Worm (Caenorhabditis elegans) whole organism, midembryonic: ENCODE results near the gene Y22D7AL.7.

Experiments
- T22C8.4 ChIP-seq: fragments of 200-800 bp; sonication (Bioruptor generic); IDR thresholded peaks from 2 replicates; pipeline ENCODE4 v1.3.6; 2022; ENCODE audit warnings: missing genetic modification characterization, missing compliant biosample characterization
- cog-1 ChIP-seq: sonication (generic microtip); optimal IDR thresholded peaks from 2 replicates; lab custom pipeline; 2016; ENCODE audit warnings: missing genetic modification characterization, missing compliant biosample characterization
- flt-1 ChIP-seq: fragments of 200-800 bp; sonication (Bioruptor generic); IDR thresholded peaks from 2 replicates; pipeline ENCODE4 v1.3.6; 2022; ENCODE audit warnings: missing genetic modification characterization, missing compliant biosample characterization
- klf-2 ChIP-seq: fragments of 200-800 bp; sonication (Bioruptor generic); conservative IDR thresholded peaks from 2 replicates; pipeline ENCODE4 v1.3.6; 2022; ENCODE audit warnings: missing genetic modification reagents, missing genetic modification characterization, missing compliant biosample characterization
- med-1 ChIP-seq: sonication (generic microtip); optimal IDR thresholded peaks from 2 replicates; lab custom pipeline; 2017; ENCODE audit warnings: missing genetic modification characterization, mild to moderate bottlenecking, missing compliant biosample characterization, antibody characterized with exemption, missing genetic modification reagents; ENCODE audit not compliant: insufficient read depth
- ref-1 ChIP-seq: fragments of 200-800 bp; sonication (Bioruptor generic); conservative IDR thresholded peaks from 2 replicates; pipeline ENCODE4 v1.3.6; 2022; ENCODE audit warnings: missing genetic modification reagents, missing genetic modification characterization, missing compliant biosample characterization
- tab-1 ChIP-seq: fragments of 200-800 bp; sonication (Bioruptor generic); IDR thresholded peaks from 2 replicates; pipeline ENCODE4 v1.3.6; 2022; ENCODE audit warnings: missing genetic modification characterization, missing compliant biosample characterization
- ztf-23 ChIP-seq: fragments of 200-800 bp; sonication (Bioruptor generic); IDR thresholded peaks from 2 replicates; pipeline ENCODE4 v1.3.6; 2022; ENCODE audit warnings: missing genetic modification reagents, missing genetic modification characterization, missing compliant biosample characterization
- ztf-29 ChIP-seq: fragments of 200-800 bp; sonication (Bioruptor generic); IDR thresholded peaks from 2 replicates; pipeline ENCODE4 v1.3.6; 2022; ENCODE audit warnings: missing genetic modification reagents, missing genetic modification characterization, missing compliant biosample characterization

Y22D7AL.7 gene

DNA sequence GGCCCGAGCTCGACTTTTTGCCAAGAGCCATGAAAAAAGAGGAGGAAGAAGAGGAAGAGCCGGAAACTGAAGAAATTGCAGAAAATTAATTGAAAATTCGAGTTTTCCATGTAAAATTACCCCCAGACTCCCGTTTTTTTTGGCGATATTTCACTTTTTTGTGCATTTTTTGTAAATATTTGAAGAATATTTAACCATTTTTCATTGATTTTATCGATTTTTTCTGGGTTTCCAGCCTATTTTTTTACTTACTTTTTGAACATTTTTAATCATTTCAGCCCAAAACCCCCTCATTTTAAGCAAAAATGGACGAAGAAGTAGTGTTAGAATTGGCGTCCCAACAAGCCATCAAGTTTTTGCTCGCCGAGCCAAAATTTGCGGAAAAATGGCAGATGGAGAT lies at the start of gene Y22D7AL.7:
Gene Y22D7AL.7, plus strand, starts transcription at position 301 of the 400 bp plus-strand sequence.
- TF ChIP-seq klf-2 = no peak
- TF ChIP-seq ztf-23 = no peak
- no peak for TF ChIP-seq cog-1 (tag; lab: Kevin White, UChicago)
- no peak for TF ChIP-seq flt-1 (GFP tag; lab: Robert Waterston, UW)
- TF ChIP-seq ref-1 (GFP tag; lab: Robert Waterston, UW) = no peak
- TF ChIP-seq ztf-29 (GFP tag; lab: Robert Waterston, UW) = no peak
- no peak for TF ChIP-seq T22C8.4 (GFP tag; lab: Robert Waterston, UW)
- no peak for TF ChIP-seq tab-1 (GFP tag; lab: Robert Waterston, UW)
- no peak for TF ChIP-seq med-1

ce11 chrIII:1528423-1528822 lies 48.1 kb upstream of the Y22D7AL.7 start:
- no peak for TF ChIP-seq med-1
- TF ChIP-seq cog-1 (tag; lab: Kevin White, UChicago) = no peak
- no peak for TF ChIP-seq ztf-23
- no peak for TF ChIP-seq ztf-29 (GFP tag; lab: Robert Waterston, UW)
- no peak for TF ChIP-seq tab-1 (GFP tag; lab: Robert Waterston, UW)
- TF ChIP-seq ref-1 (GFP tag; lab: Robert Waterston, UW) = no peak
- TF ChIP-seq flt-1 (GFP tag; lab: Robert Waterston, UW) = no peak
- no peak for TF ChIP-seq klf-2
- TF ChIP-seq T22C8.4 (GFP tag; lab: Robert Waterston, UW) = no peak

DNA sequence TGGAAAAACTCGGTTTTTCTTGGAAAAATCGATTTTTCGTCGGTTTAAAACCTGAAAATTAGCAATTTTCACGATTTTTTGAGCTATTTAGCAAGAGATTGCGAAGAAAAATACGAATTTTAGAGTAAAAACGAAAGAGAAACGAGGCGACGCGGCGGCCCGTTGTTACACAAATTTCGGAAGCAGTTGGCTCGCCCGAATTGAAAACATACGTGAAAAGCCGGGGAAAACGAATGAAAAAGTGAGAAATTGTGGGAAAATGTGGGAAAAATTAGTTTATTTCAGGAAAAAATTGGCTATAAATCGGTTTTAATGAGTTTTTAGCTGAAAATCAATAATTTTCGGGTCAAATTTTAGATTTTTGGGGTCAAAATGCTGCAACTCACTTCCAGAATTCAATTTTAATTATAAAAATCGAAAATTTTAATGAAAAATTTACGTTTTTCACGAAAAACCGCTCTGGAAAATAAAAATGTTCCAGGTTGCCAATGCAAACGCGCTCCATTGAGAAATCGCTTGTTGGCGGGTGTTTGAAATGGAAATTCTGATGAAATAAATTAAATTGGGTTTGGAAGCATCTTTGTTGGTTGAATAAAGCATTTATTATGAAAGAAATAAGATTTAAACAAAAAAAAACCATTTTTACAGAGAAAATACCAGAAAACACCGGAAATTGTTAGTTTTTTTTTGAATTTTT lies 43.6 kb upstream of the Y22D7AL.7 start, which contains the start of gene snf-6:
Gene snf-6, minus strand, starts transcription at position 51 of the 697 bp plus-strand sequence.
- TF ChIP-seq ztf-23 (no peak), ztf-29 (GFP tag; lab: Robert Waterston, UW) (no peak), cog-1 (tag; lab: Kevin White, UChicago) (no peak), ref-1 (GFP tag; lab: Robert Waterston, UW) (no peak), T22C8.4 (GFP tag; lab: Robert Waterston, UW) (no peak), tab-1 (GFP tag; lab: Robert Waterston, UW) (no peak), klf-2 (no peak), med-1 (no peak), flt-1 (GFP tag; lab: Robert Waterston, UW) (no peak)

DNA sequence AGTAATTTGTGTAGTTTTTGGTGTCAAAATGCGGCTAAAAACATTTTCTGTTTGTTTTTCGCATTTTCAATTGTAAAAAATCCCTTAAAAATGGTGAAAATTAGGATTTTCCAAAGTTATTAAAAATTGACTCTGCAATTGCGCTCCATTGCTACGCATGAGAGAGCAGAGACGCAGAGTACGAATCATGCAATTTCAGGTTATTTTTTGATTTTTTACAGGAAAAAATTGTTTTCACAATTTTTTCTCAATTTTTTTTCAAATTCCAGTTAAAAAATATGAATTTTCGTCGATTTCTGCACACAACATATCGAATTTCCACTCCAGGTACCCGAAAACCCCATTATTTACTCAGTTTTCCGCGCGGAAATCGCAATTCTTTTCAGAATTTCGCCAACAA lies 42.9 kb upstream of the Y22D7AL.7 start, which contains the start of gene mtg-1:
Gene mtg-1, plus strand, starts transcription at position 160 of the 400 bp plus-strand sequence.
- TF ChIP-seq cog-1 (tag; lab: Kevin White, UChicago) (no peak), ztf-29 (GFP tag; lab: Robert Waterston, UW) (no peak), flt-1 (GFP tag; lab: Robert Waterston, UW) (0 out of 2 replicates have a peak, but pooled peaks have one; percentile 30), tab-1 (GFP tag; lab: Robert Waterston, UW) (no peak), ref-1 (GFP tag; lab: Robert Waterston, UW) (no peak), ztf-23 (no peak), klf-2 (no peak)

ce11 chrIII:1534431-1534830 lies 42.1 kb upstream of the Y22D7AL.7 start:
- TF ChIP-seq ztf-23 = no peak
- TF ChIP-seq flt-1 (GFP tag; lab: Robert Waterston, UW) = no peak
- TF ChIP-seq cog-1 (tag; lab: Kevin White, UChicago) = no peak
- no peak for TF ChIP-seq med-1
- TF ChIP-seq klf-2 = no peak
- TF ChIP-seq ref-1 (GFP tag; lab: Robert Waterston, UW) = no peak
- no peak for TF ChIP-seq ztf-29 (GFP tag; lab: Robert Waterston, UW)
- TF ChIP-seq tab-1 (GFP tag; lab: Robert Waterston, UW) = no peak
- TF ChIP-seq T22C8.4 (GFP tag; lab: Robert Waterston, UW) = no peak

DNA sequence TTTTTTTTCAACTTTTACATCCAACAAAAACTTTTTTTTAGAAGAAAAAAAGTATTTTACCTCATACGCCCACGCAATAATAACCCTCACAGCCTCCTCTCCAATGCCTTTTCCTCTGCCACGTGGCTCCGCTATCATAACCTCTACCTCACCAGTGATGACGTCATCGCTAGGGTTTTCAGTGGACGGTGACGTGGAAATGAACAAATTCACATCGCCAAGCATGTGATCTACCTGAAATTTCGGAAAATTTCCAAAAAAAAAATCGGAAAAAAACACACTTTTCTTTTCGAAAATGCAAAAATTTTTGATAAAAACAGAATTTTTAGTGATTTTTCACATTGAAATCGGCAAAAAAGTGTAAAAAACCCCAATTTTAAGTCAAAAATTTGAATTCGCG lies 37.2 kb upstream of the Y22D7AL.7 start:
- no peak for TF ChIP-seq ztf-23
- no peak for TF ChIP-seq ztf-29 (GFP tag; lab: Robert Waterston, UW)
- no peak for TF ChIP-seq klf-2
- TF ChIP-seq med-1 = no peak
- TF ChIP-seq T22C8.4 (GFP tag; lab: Robert Waterston, UW) = no peak
- no peak for TF ChIP-seq cog-1 (tag; lab: Kevin White, UChicago)
- TF ChIP-seq flt-1 (GFP tag; lab: Robert Waterston, UW) = no peak
- TF ChIP-seq ref-1 (GFP tag; lab: Robert Waterston, UW) = no peak
- TF ChIP-seq tab-1 (GFP tag; lab: Robert Waterston, UW) = no peak

DNA sequence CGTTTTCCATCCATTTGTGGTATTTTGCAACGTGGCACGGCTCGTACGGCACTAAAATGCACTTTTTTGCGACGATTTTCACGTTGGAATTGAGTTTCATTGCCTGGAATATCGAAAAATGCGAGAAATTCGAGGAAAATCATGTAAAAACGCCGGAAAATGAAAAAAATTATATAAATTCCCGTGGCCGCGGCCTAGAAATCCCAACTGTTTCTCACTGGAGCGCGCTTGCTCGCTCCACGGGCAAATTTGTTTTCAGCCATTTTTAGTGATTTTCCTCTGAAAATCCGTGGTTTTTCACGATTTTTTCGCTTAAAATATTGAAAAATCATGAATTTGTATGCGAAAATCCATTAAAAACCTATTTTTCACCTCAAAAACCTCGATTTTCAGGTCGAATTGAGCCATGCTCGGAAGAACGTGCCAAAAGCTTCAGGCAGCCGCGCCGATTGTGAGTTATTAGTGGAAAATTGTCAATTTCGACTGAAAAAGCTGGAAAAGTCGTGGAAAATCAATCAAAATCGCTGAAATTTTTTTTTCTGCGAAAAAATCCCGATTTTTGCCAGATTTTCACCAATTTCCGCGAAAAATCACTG lies 36.4 kb upstream of the Y22D7AL.7 start, which contains the start of the genes Y67D2.5 and cisd-3.2:
Gene Y67D2.5, minus strand, starts transcription at position 145 of the 596 bp plus-strand sequence.
Gene cisd-3.2, plus strand, starts transcription at position 394 of the 596 bp plus-strand sequence.
- TF ChIP-seq flt-1 (GFP tag; lab: Robert Waterston, UW) = no peak

DNA sequence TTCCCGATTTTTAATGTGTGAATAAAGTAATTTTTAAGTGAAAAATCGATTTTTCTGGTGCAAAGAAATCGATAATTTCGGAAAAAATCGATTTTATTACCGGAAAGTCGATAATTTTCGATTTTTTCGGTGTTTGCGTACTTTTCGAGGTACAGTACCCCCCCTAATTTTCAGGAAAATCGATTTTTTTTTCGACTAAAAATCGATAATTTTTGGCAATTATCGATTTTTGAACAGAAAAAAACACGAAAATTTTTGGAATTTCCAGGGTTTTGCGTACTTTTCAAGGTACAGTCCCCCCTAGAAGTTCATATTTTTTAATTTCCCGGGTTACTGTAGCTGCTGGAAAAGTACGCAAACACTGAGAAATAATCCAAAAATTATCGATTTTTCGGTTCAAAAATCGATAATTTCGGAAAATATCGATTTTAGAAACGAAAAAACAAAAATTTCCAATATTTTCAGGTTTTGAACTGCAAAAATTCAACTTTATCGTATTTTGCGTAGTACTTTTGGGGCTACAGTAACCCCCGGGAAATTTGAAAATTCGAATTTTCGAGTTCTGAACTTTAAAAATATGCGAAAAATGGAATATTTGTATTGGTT lies 33.0 kb upstream of the Y22D7AL.7 start:
- TF ChIP-seq T22C8.4 (GFP tag; lab: Robert Waterston, UW) (peak; percentile 51; the same call in 1 of the 2 replicates), ztf-23 (no peak)

ce11 chrIII:1554347-1554746 lies 22.2 kb upstream of the Y22D7AL.7 start, which contains the start of gene ddx-35:
ddx-35 (minus strand) TSS chrIII:1554447.
- no peak for TF ChIP-seq cog-1 (tag; lab: Kevin White, UChicago)
- no peak for TF ChIP-seq klf-2
- no peak for TF ChIP-seq flt-1 (GFP tag; lab: Robert Waterston, UW)
- TF ChIP-seq ztf-23 = no peak
- TF ChIP-seq T22C8.4 (GFP tag; lab: Robert Waterston, UW) = no peak
- TF ChIP-seq ref-1 (GFP tag; lab: Robert Waterston, UW) = no peak
- no peak for TF ChIP-seq ztf-29 (GFP tag; lab: Robert Waterston, UW)
- TF ChIP-seq med-1 = no peak
- no peak for TF ChIP-seq tab-1 (GFP tag; lab: Robert Waterston, UW)
